Worm (Caenorhabditis elegans) whole organism, young adult: ENCODE data around the gene plx-1.

Experiments
- B0336.3 ChIP-seq: fragments of 200-800 bp; sonication (Bioruptor generic); IDR thresholded peaks from 2 replicates; pipeline ENCODE4 v1.3.6; 2022; ENCODE audit warnings: missing genetic modification characterization, missing compliant biosample characterization
- C17E4.6 ChIP-seq: fragments of 200-800 bp; sonication (Bioruptor generic); IDR thresholded peaks from 2 replicates; pipeline ENCODE4 v1.3.6; 2022; ENCODE audit warnings: missing genetic modification reagents, missing genetic modification characterization, missing compliant biosample characterization
- F23B12.7 ChIP-seq: sonication (generic microtip); optimal IDR thresholded peaks from 2 replicates; lab custom pipeline; 2017; ENCODE audit warnings: missing genetic modification characterization, mild to moderate bottlenecking, missing compliant biosample characterization, antibody characterized with exemption, moderate library complexity; ENCODE audit not compliant: insufficient read depth
- F39B2.1 ChIP-seq: fragments of 200-800 bp; sonication (Bioruptor generic); IDR thresholded peaks from 2 replicates; pipeline ENCODE4 v1.3.6; 2022; ENCODE audit warnings: missing genetic modification reagents, missing genetic modification characterization, missing compliant biosample characterization
- F55B11.4 ChIP-seq: sonication (generic microtip); optimal IDR thresholded peaks from 2 replicates; lab custom pipeline; 2016; ENCODE audit warnings: missing compliant biosample characterization, missing genetic modification characterization, borderline replicate concordance; ENCODE audit not compliant: insufficient read depth
- T07F8.4 ChIP-seq: sonication (generic microtip); optimal IDR thresholded peaks from 2 replicates; lab custom pipeline; 2016; ENCODE audit warnings: mild to moderate bottlenecking, missing genetic modification characterization, moderate library complexity, missing compliant biosample characterization
- Y53G8AR.9 ChIP-seq: fragments of 200-800 bp; sonication (Bioruptor generic); conservative IDR thresholded peaks from 2 replicates; pipeline ENCODE4 v1.3.6; 2022; ENCODE audit warnings: missing genetic modification reagents, missing genetic modification characterization, missing compliant biosample characterization
- Y56A3A.18 ChIP-seq: fragments of 200-800 bp; sonication (Bioruptor generic); IDR thresholded peaks from 2 replicates; pipeline ENCODE4 v1.3.6; 2022; ENCODE audit warnings: missing genetic modification reagents, missing genetic modification characterization, missing compliant biosample characterization
- ZK185.1 ChIP-seq: sonication (generic microtip); optimal IDR thresholded peaks from 2 replicates; lab custom pipeline; 2016; ENCODE audit warnings: mild to moderate bottlenecking, missing genetic modification characterization, missing compliant biosample characterization; ENCODE audit not compliant: poor library complexity, severe bottlenecking
- atf-7 ChIP-seq: sonication (generic microtip); optimal IDR thresholded peaks from 2 replicates; lab custom pipeline; 2017; ENCODE audit warnings: mild to moderate bottlenecking, missing genetic modification characterization, missing compliant biosample characterization
- attf-3 ChIP-seq: fragments of 200-800 bp; sonication (Bioruptor generic); conservative IDR thresholded peaks from 2 replicates; pipeline ENCODE4 v1.3.6; 2022; ENCODE audit warnings: missing genetic modification reagents, missing genetic modification characterization, missing compliant biosample characterization
- attf-6 ChIP-seq: fragments of 200-800 bp; sonication (Bioruptor generic); IDR thresholded peaks from 2 replicates; pipeline ENCODE4 v1.3.6; 2022; ENCODE audit warnings: missing genetic modification reagents, missing genetic modification characterization, missing compliant biosample characterization
- ccch-3 ChIP-seq: fragments of 200-800 bp; sonication (Bioruptor generic); optimal IDR thresholded peaks from 2 replicates; lab custom pipeline; 2018; ENCODE audit warnings: mild to moderate bottlenecking, missing genetic modification characterization, missing compliant biosample characterization
- cebp-1 ChIP-seq, 2 experiments: fragments of 200-800 bp in 1 of 2; sonication (Bioruptor generic) in 1 of 2; sonication (generic microtip) in 1 of 2; IDR thresholded peaks in 1 of 2; optimal IDR thresholded peaks in 1 of 2; 2 replicates each; pipeline versions ENCODE4 v1.3.6 to Lab custom; 2017 to 2022; ENCODE audit warnings: missing compliant biosample characterization in 2 of 2, missing genetic modification characterization in 2 of 2, mild to moderate bottlenecking in 1 of 2, missing genetic modification reagents in 1 of 2, moderate library complexity in 1 of 2
- ceh-100 ChIP-seq: fragments of 200-800 bp; sonication (Bioruptor generic); IDR thresholded peaks from 2 replicates; pipeline ENCODE4 v1.3.6; 2022; ENCODE audit warnings: missing genetic modification reagents, missing genetic modification characterization, missing compliant biosample characterization
- chd-7 ChIP-seq: sonication (generic microtip); optimal IDR thresholded peaks from 2 replicates; lab custom pipeline; 2016; ENCODE audit warnings: mild to moderate bottlenecking, missing genetic modification characterization, moderate library complexity, missing compliant biosample characterization
- dox-1 ChIP-seq: fragments of 200-800 bp; sonication (Bioruptor generic); IDR thresholded peaks from 2 replicates; pipeline ENCODE4 v1.3.6; 2022; ENCODE audit warnings: missing genetic modification reagents, missing genetic modification characterization, missing compliant biosample characterization
- dpff-1 ChIP-seq: sonication (generic microtip); optimal IDR thresholded peaks from 2 replicates; lab custom pipeline; 2017; ENCODE audit warnings: mild to moderate bottlenecking, missing genetic modification characterization, missing compliant biosample characterization
- dpl-1 ChIP-seq: fragments of 150-350 bp; optimal IDR thresholded peaks from 2 replicates; lab custom pipeline; 2014; ENCODE audit warnings: missing biosample characterization, missing genetic modification reagents, missing genetic modification characterization
- egl-18 ChIP-seq: fragments of 200-800 bp; sonication (Bioruptor generic); IDR thresholded peaks from 2 replicates; pipeline ENCODE4 v1.3.6; 2022; ENCODE audit warnings: missing genetic modification reagents, missing genetic modification characterization, missing compliant biosample characterization
- egl-44 ChIP-seq: fragments of 200-800 bp; sonication (Bioruptor generic); IDR thresholded peaks from 2 replicates; pipeline ENCODE4 v1.3.6; 2022; ENCODE audit warnings: missing genetic modification reagents, missing genetic modification characterization, missing compliant biosample characterization
- him-1 ChIP-seq: sonication (generic microtip); optimal IDR thresholded peaks from 2 replicates; lab custom pipeline; 2016; ENCODE audit warnings: missing genotype, missing genetic modification reagents, missing genetic modification characterization, missing compliant biosample characterization
- hmg-1.2 ChIP-seq: fragments of 200-800 bp; sonication (Bioruptor generic); IDR thresholded peaks from 2 replicates; pipeline ENCODE4 v1.3.6; 2022; ENCODE audit warnings: missing genetic modification reagents, missing genetic modification characterization, missing compliant biosample characterization
- let-526 ChIP-seq: fragments of 200-800 bp; sonication (Bioruptor generic); IDR thresholded peaks from 2 replicates; pipeline ENCODE4 v1.3.6; 2022; ENCODE audit warnings: missing genetic modification reagents, missing genetic modification characterization, missing compliant biosample characterization
- lin-54 ChIP-seq: fragments of 200-800 bp; sonication (Bioruptor generic); optimal IDR thresholded peaks from 2 replicates; lab custom pipeline; 2018; ENCODE audit warnings: mild to moderate bottlenecking, missing genetic modification characterization, missing compliant biosample characterization
- madf-3 ChIP-seq: fragments of 200-800 bp; sonication (Bioruptor generic); IDR thresholded peaks from 2 replicates; pipeline ENCODE4 v1.3.6; 2022; ENCODE audit warnings: missing genetic modification reagents, missing genetic modification characterization, missing compliant biosample characterization
- madf-6 ChIP-seq: fragments of 200-800 bp; sonication (Bioruptor generic); IDR thresholded peaks from 2 replicates; pipeline ENCODE4 v1.3.6; 2022; ENCODE audit warnings: missing genetic modification reagents, missing genetic modification characterization, missing compliant biosample characterization
- madf-8 ChIP-seq: fragments of 200-800 bp; sonication (Bioruptor generic); conservative IDR thresholded peaks from 2 replicates; pipeline ENCODE4 v1.3.6; 2022; ENCODE audit warnings: missing genetic modification reagents, missing genetic modification characterization, missing compliant biosample characterization
- mcd-1 ChIP-seq: fragments of 200-800 bp; sonication (Bioruptor generic); IDR thresholded peaks from 2 replicates; pipeline ENCODE4 v1.3.6; 2022; ENCODE audit warnings: missing genetic modification reagents, missing genetic modification characterization, missing compliant biosample characterization
- mes-4 ChIP-seq: sonication (generic microtip); optimal IDR thresholded peaks from 2 replicates; lab custom pipeline; 2016; ENCODE audit warnings: missing genotype, missing genetic modification characterization, missing compliant biosample characterization
- nfya-1 ChIP-seq: sonication (generic microtip); optimal IDR thresholded peaks from 2 replicates; lab custom pipeline; 2017; ENCODE audit warnings: antibody characterized with exemption, missing compliant biosample characterization, missing genetic modification characterization, borderline replicate concordance; ENCODE audit not compliant: insufficient read depth
- nhr-120 ChIP-seq: fragments of 200-800 bp; sonication (Bioruptor generic); IDR thresholded peaks from 2 replicates; pipeline ENCODE4 v1.3.6; 2022; ENCODE audit warnings: missing genetic modification characterization, missing compliant biosample characterization
- nhr-179 ChIP-seq: sonication (generic microtip); optimal IDR thresholded peaks from 2 replicates; lab custom pipeline; 2016; ENCODE audit warnings: mild to moderate bottlenecking, missing genetic modification characterization, missing compliant biosample characterization
- pha-4 ChIP-seq: fragments of 150-350 bp; sonication (generic microtip); optimal IDR thresholded peaks from 2 replicates; lab custom pipeline; 2014; ENCODE audit warnings: missing biosample characterization, missing genetic modification reagents, missing genetic modification characterization
- rcor-1 ChIP-seq: fragments of 200-800 bp; sonication (Bioruptor generic); IDR thresholded peaks from 2 replicates; pipeline ENCODE4 v1.3.6; 2022; ENCODE audit warnings: missing genetic modification reagents, missing genetic modification characterization, missing compliant biosample characterization
- rec-8 ChIP-seq, 2 experiments: sonication (generic microtip); optimal IDR thresholded peaks; 2 replicates each; lab custom pipeline; 2016; ENCODE audit warnings: mild to moderate bottlenecking in 2 of 2, missing genetic modification characterization in 2 of 2, missing genetic modification reagents in 2 of 2, missing genotype in 2 of 2, missing biosample characterization in 1 of 2, missing compliant biosample characterization in 1 of 2, moderate library complexity in 1 of 2
- repo-1 ChIP-seq: sonication (generic microtip); optimal IDR thresholded peaks from 2 replicates; lab custom pipeline; 2017; ENCODE audit warnings: mild to moderate bottlenecking, missing genetic modification characterization, missing compliant biosample characterization
- snpc-4 ChIP-seq, 5 experiments: fragments of 150-350 bp in 1 of 5; sonication (generic microtip) in 4 of 5; optimal IDR thresholded peaks; 2 replicates each; lab custom pipeline; 2014 to 2018; ENCODE audit warnings: missing genetic modification characterization in 5 of 5, missing biosample characterization in 3 of 5, antibody characterized with exemption in 2 of 5, mild to moderate bottlenecking in 2 of 5, missing compliant biosample characterization in 2 of 5, missing genotype in 2 of 5, moderate library complexity in 2 of 5, missing genetic modification reagents in 1 of 5
- unc-130 ChIP-seq: sonication (generic microtip); optimal IDR thresholded peaks from 2 replicates; lab custom pipeline; 2016; ENCODE audit warnings: missing genetic modification reagents, missing genetic modification characterization, missing compliant biosample characterization
- ztf-22 ChIP-seq: fragments of 200-800 bp; sonication (Bioruptor generic); optimal IDR thresholded peaks from 2 replicates; lab custom pipeline; 2018; ENCODE audit warnings: mild to moderate bottlenecking, missing genetic modification characterization, moderate library complexity, missing compliant biosample characterization
- ztf-25 ChIP-seq: fragments of 200-800 bp; sonication (Bioruptor generic); IDR thresholded peaks from 2 replicates; pipeline ENCODE4 v1.3.6; 2022; ENCODE audit warnings: missing genetic modification reagents, missing genetic modification characterization, missing compliant biosample characterization

Gene plx-1

ce11 chrIV:1000441-1000840, 41.1 kb downstream of the plx-1 start:
- TF ChIP-seq Y53G8AR.9 (no peak), madf-8 (no peak)

- TF ChIP-seq dpff-1 (tag; lab: Kevin White, UChicago) (no peak), madf-6 (GFP tag; lab: Robert Waterston, UW) (no peak), B0336.3 (GFP tag; lab: Robert Waterston, UW) (no peak)
- TF ChIP-seq, all 124 proteins: peak for 0
These were observed 46.4 kb downstream of the plx-1 start, which contains the start of gene immp-2 for ce11 chrIV:1005761-1006160. immp-2 (minus strand) TSS chrIV:1005861.

- TF ChIP-seq pha-4 (tag; lab: Kevin White, UChicago) (no peak), nhr-120 (GFP tag; lab: Robert Waterston, UW) (no peak), B0336.3 (GFP tag; lab: Robert Waterston, UW) (no peak), ZK185.1 (tag; lab: Kevin White, UChicago) (no peak), nhr-179 (no peak), F23B12.7 (tag; lab: Kevin White, UChicago) (no peak), egl-44 (GFP tag; lab: Robert Waterston, UW) (no peak), rcor-1 (GFP tag; lab: Robert Waterston, UW) (no peak)
These were observed 47.3 kb downstream of the plx-1 start for ce11 chrIV:1006662-1007061.

- TF ChIP-seq madf-3 (GFP tag; lab: Robert Waterston, UW): no peak
- TF ChIP-seq ztf-25 (GFP tag; lab: Robert Waterston, UW): no peak
- no peak for TF ChIP-seq F39B2.1 (GFP tag; lab: Robert Waterston, UW)
- no peak for TF ChIP-seq ceh-100 (GFP tag; lab: Robert Waterston, UW)
- TF ChIP-seq egl-18 (GFP tag; lab: Robert Waterston, UW): no peak
- TF ChIP-seq unc-130 (GFP tag; lab: Kevin White, UChicago): no peak
- peak; percentile 68 for TF ChIP-seq mcd-1
- TF ChIP-seq chd-7 (tag; lab: Kevin White, UChicago): no peak
- TF ChIP-seq madf-6 (GFP tag; lab: Robert Waterston, UW): peak; percentile 51; the same call in 1 of the 2 replicates
- TF ChIP-seq lin-54 (GFP tag; lab: Kevin White, UChicago): peak; percentile 7
- TF ChIP-seq F55B11.4 (tag; lab: Kevin White, UChicago): no peak
- TF ChIP-seq dpff-1 (tag; lab: Kevin White, UChicago): no peak
- TF ChIP-seq snpc-4 (GFP tag; optimal IDR thresholded peaks at IDR 0.05; lab: Kevin White, UChicago): no peak
- TF ChIP-seq snpc-4 (tag; optimal IDR thresholded peaks at IDR 0.05; lab: Kevin White, UChicago): no peak
- TF ChIP-seq dox-1 (GFP tag; lab: Robert Waterston, UW): 0 out of 2 replicates have a peak, but pooled peaks have one; percentile 39
- TF ChIP-seq ztf-22 (GFP tag; lab: Kevin White, UChicago): no peak
- TF ChIP-seq hmg-1.2: no peak
- TF ChIP-seq mes-4 (tag; lab: Kevin White, UChicago): no peak
- TF ChIP-seq C17E4.6 (GFP tag; lab: Robert Waterston, UW): no peak
- TF ChIP-seq attf-3: no peak
- TF ChIP-seq rec-8 (tag; optimal IDR thresholded peaks at IDR 0.05; lab: Kevin White, UChicago): no peak
- TF ChIP-seq repo-1 (tag; lab: Kevin White, UChicago): no peak
- no peak for TF ChIP-seq him-1 (tag; lab: Kevin White, UChicago)
- TF ChIP-seq dpl-1 (GFP tag; lab: Kevin White, UChicago): no peak
- no peak for TF ChIP-seq let-526 (GFP tag; lab: Robert Waterston, UW)
- TF ChIP-seq Y56A3A.18 (GFP tag; lab: Robert Waterston, UW): no peak
- TF ChIP-seq nfya-1 (tag; lab: Kevin White, UChicago): no peak
- TF ChIP-seq cebp-1 (GFP tag; IDR thresholded peaks at IDR 0.05; lab: Robert Waterston, UW): no peak
- peak; percentile 37 for TF ChIP-seq cebp-1 (tag; optimal IDR thresholded peaks at IDR 0.05; lab: Kevin White, UChicago)
- no peak for TF ChIP-seq attf-6 (GFP tag; lab: Robert Waterston, UW)
- TF ChIP-seq T07F8.4 (tag; lab: Kevin White, UChicago): no peak
- no peak for TF ChIP-seq F23B12.7 (tag; lab: Kevin White, UChicago)
- no peak for TF ChIP-seq nhr-179
- no peak for TF ChIP-seq atf-7 (tag; lab: Kevin White, UChicago)
- TF ChIP-seq ccch-3: no peak
These were observed 50.2 kb downstream of the plx-1 start, which contains the start of gene Y55F3AM.9 for ce11 chrIV:1009546-1009945. Y55F3AM.9 (minus strand) TSS chrIV:1009734.
